Fruit fly (Drosophila melanogaster) whole organism, embryonic: Measurements from ENCODE around the gene CG43293.

Experiments
- ATbp ChIP-seq: fragments of 200-800 bp; sonication (Bioruptor generic); optimal IDR thresholded peaks from 2 replicates; lab custom pipeline; 2017; ENCODE audit warnings: missing biosample characterization, mild to moderate bottlenecking, missing genetic modification characterization, missing genetic modification reagents
- Adf1 ChIP-seq: fragments of 200-800 bp; sonication (Bioruptor generic); IDR thresholded peaks from 2 replicates; pipeline ENCODE4 v1.3.6; 2022; ENCODE audit warnings: missing biosample characterization, missing genetic modification characterization
- CG10147 ChIP-seq: fragments of 200-800 bp; sonication (Bioruptor generic); optimal IDR thresholded peaks from 2 replicates; lab custom pipeline; 2019; ENCODE audit warnings: missing biosample characterization, mild to moderate bottlenecking, missing genetic modification characterization, moderate library complexity
- CG11723 ChIP-seq: fragments of 200-800 bp; sonication (Bioruptor generic); optimal IDR thresholded peaks from 2 replicates; lab custom pipeline; 2017; ENCODE audit warnings: missing biosample characterization, mild to moderate bottlenecking, missing genetic modification characterization
- CG12104 ChIP-seq: fragments of 200-800 bp; sonication (Bioruptor generic); optimal IDR thresholded peaks from 3 replicates; lab custom pipeline; 2016; ENCODE audit warnings: missing biosample characterization, missing genetic modification characterization
- CG12299 ChIP-seq: fragments of 200-800 bp; sonication (Bioruptor generic); optimal IDR thresholded peaks from 2 replicates; lab custom pipeline; 2018; ENCODE audit warnings: missing biosample characterization, mild to moderate bottlenecking, missing genetic modification characterization
- CG12391 ChIP-seq: fragments of 200-800 bp; sonication (Bioruptor generic); optimal IDR thresholded peaks from 3 replicates; lab custom pipeline; 2018; ENCODE audit warnings: missing biosample characterization, mild to moderate bottlenecking, missing genetic modification characterization, moderate library complexity
- CG12942 ChIP-seq: fragments of 200-800 bp; sonication (Bioruptor generic); optimal IDR thresholded peaks from 3 replicates; lab custom pipeline; 2016; ENCODE audit warnings: missing biosample characterization, missing genetic modification characterization
- CG14441 ChIP-seq: fragments of 200-800 bp; sonication (Bioruptor generic); IDR thresholded peaks from 2 replicates; pipeline ENCODE4 v1.3.6; 2022; ENCODE audit warnings: missing biosample characterization, missing genetic modification characterization
- CG1602 ChIP-seq: fragments of 200-800 bp; sonication (Bioruptor generic); optimal IDR thresholded peaks from 3 replicates; lab custom pipeline; 2016; ENCODE audit warnings: missing biosample characterization, missing genetic modification characterization
- CG17568 ChIP-seq: fragments of 200-800 bp; sonication (Bioruptor generic); optimal IDR thresholded peaks from 2 replicates; lab custom pipeline; 2018; ENCODE audit warnings: missing biosample characterization, mild to moderate bottlenecking, missing genetic modification characterization, moderate library complexity
- CG18599 ChIP-seq: fragments of 200-800 bp; sonication (Bioruptor generic); optimal IDR thresholded peaks from 3 replicates; lab custom pipeline; 2017; ENCODE audit warnings: missing biosample characterization, missing genetic modification characterization, mild to moderate bottlenecking, moderate library complexity, missing genetic modification reagents
- CG2129 ChIP-seq: fragments of 200-800 bp; sonication (Bioruptor generic); IDR thresholded peaks from 2 replicates; pipeline ENCODE4 v1.3.6; 2022; ENCODE audit warnings: missing biosample characterization, missing genetic modification characterization; ENCODE audit not compliant: partially characterized antibody
- CG2875 ChIP-seq: fragments of 200-800 bp; sonication (Bioruptor generic); optimal IDR thresholded peaks from 2 replicates; lab custom pipeline; 2017; ENCODE audit warnings: missing biosample characterization, mild to moderate bottlenecking, missing genetic modification characterization, missing genetic modification reagents
- CG31388 ChIP-seq: fragments of 200-800 bp; sonication (Bioruptor generic); optimal IDR thresholded peaks from 2 replicates; lab custom pipeline; 2016; ENCODE audit warnings: missing biosample characterization, missing genetic modification characterization
- CG4707 ChIP-seq: fragments of 200-800 bp; sonication (Bioruptor generic); optimal IDR thresholded peaks from 2 replicates; lab custom pipeline; 2018; ENCODE audit warnings: missing biosample characterization, mild to moderate bottlenecking, missing genetic modification characterization, moderate library complexity
- CG4820 ChIP-seq: fragments of 200-800 bp; sonication (Bioruptor generic); optimal IDR thresholded peaks from 3 replicates; lab custom pipeline; 2016; ENCODE audit warnings: missing biosample characterization, missing genetic modification characterization
- CG5953 ChIP-seq: fragments of 200-800 bp; sonication (Bioruptor generic); IDR thresholded peaks from 2 replicates; pipeline ENCODE4 v1.3.6; 2022; ENCODE audit warnings: missing biosample characterization, missing genetic modification characterization
- CG6683 ChIP-seq: fragments of 200-800 bp; sonication (Bioruptor generic); optimal IDR thresholded peaks from 2 replicates; lab custom pipeline; 2017; ENCODE audit warnings: missing biosample characterization, mild to moderate bottlenecking, missing genetic modification characterization, missing genetic modification reagents
- CG6765 ChIP-seq: fragments of 200-800 bp; sonication (Bioruptor generic); optimal IDR thresholded peaks from 3 replicates; lab custom pipeline; 2017; ENCODE audit warnings: missing biosample characterization, mild to moderate bottlenecking, missing genetic modification characterization
- CG7987 ChIP-seq: fragments of 200-800 bp; sonication (Bioruptor generic); optimal IDR thresholded peaks from 2 replicates; lab custom pipeline; 2018; ENCODE audit warnings: missing biosample characterization, mild to moderate bottlenecking, missing genetic modification characterization, moderate library complexity
- CG8290 ChIP-seq, 3 experiments: fragments of 200-800 bp; sonication (Bioruptor generic); optimal IDR thresholded peaks; 2 replicates each; lab custom pipeline; 2016 to 2019; ENCODE audit warnings: missing biosample characterization in 3 of 3, missing genetic modification characterization in 3 of 3, mild to moderate bottlenecking in 2 of 3, moderate library complexity in 1 of 3
- CG8924 ChIP-seq: fragments of 200-800 bp; optimal IDR thresholded peaks from 3 replicates; lab custom pipeline; 2019; ENCODE audit warnings: missing biosample characterization, mild to moderate bottlenecking, missing genetic modification characterization, moderate library complexity
- CG9609 ChIP-seq: fragments of 200-800 bp; sonication (Bioruptor generic); optimal IDR thresholded peaks from 3 replicates; lab custom pipeline; 2016; ENCODE audit warnings: missing biosample characterization, missing genetic modification characterization
- CG9727 ChIP-seq: fragments of 200-800 bp; sonication (Bioruptor generic); optimal IDR thresholded peaks from 3 replicates; lab custom pipeline; 2017; ENCODE audit warnings: missing biosample characterization, mild to moderate bottlenecking, missing genetic modification characterization
- Deaf1 ChIP-seq: fragments of 200-800 bp; optimal IDR thresholded peaks from 3 replicates; lab custom pipeline; 2019; ENCODE audit warnings: missing biosample characterization, mild to moderate bottlenecking, missing genetic modification characterization, moderate library complexity
- Gsc ChIP-seq: fragments of 200-800 bp; sonication (Bioruptor generic); IDR thresholded peaks from 2 replicates; pipeline ENCODE4 v1.3.6; 2022; ENCODE audit warnings: missing biosample characterization, missing genetic modification characterization
- Lhr ChIP-seq: fragments of 200-800 bp; sonication (Bioruptor generic); optimal IDR thresholded peaks from 3 replicates; lab custom pipeline; 2017; ENCODE audit warnings: mild to moderate bottlenecking, missing biosample characterization, missing genetic modification reagents, missing genetic modification characterization
- Meics ChIP-seq: fragments of 200-800 bp; sonication (Bioruptor generic); optimal IDR thresholded peaks from 2 replicates; lab custom pipeline; 2017; ENCODE audit warnings: missing biosample characterization, mild to moderate bottlenecking, missing genetic modification characterization
- Neu2 ChIP-seq: fragments of 200-800 bp; sonication (Bioruptor generic); optimal IDR thresholded peaks from 3 replicates; lab custom pipeline; 2016; ENCODE audit warnings: missing biosample characterization, missing genetic modification characterization, borderline replicate concordance
- Pdp1 ChIP-seq, 2 experiments: fragments of 200-800 bp; sonication (Bioruptor generic); optimal IDR thresholded peaks; 3 replicates each; lab custom pipeline; 2016; ENCODE audit warnings: missing biosample characterization in 2 of 2, missing genetic modification characterization in 2 of 2, mild to moderate bottlenecking in 1 of 2, moderate library complexity in 1 of 2
- Stat92E ChIP-seq, 3 experiments: fragments of >200 bp in 2 of 3; fragments of 200-800 bp in 1 of 3; sonication (Bioruptor generic) in 1 of 3; optimal IDR thresholded peaks; 2 replicates each; lab custom pipeline; 2017 to 2019; ENCODE audit warnings: missing biosample characterization in 3 of 3, missing genetic modification characterization in 3 of 3, mild to moderate bottlenecking in 1 of 3, moderate library complexity in 1 of 3
- Usf ChIP-seq: fragments of 200-800 bp; sonication (Bioruptor generic); optimal IDR thresholded peaks from 2 replicates; lab custom pipeline; 2017; ENCODE audit warnings: missing genotype, missing biosample characterization, missing genetic modification characterization
- ase ChIP-seq: fragments of 200-800 bp; sonication (Bioruptor generic); IDR thresholded peaks from 3 replicates; pipeline ENCODE4 v1.3.6; 2022; ENCODE audit warnings: missing biosample characterization, missing genetic modification characterization
- cg ChIP-seq: fragments of 200-800 bp; sonication (Bioruptor generic); optimal IDR thresholded peaks from 3 replicates; lab custom pipeline; 2019; ENCODE audit warnings: missing biosample characterization, mild to moderate bottlenecking, missing genetic modification characterization, moderate library complexity
- chif ChIP-seq, 2 experiments: fragments of 200-800 bp; sonication (Bioruptor generic); optimal IDR thresholded peaks; 3 replicates each; lab custom pipeline; 2016; ENCODE audit warnings: missing biosample characterization in 2 of 2, missing genetic modification characterization in 2 of 2
- corto ChIP-seq: fragments of 200-800 bp; sonication (Bioruptor generic); optimal IDR thresholded peaks from 2 replicates; lab custom pipeline; 2016; ENCODE audit warnings: missing biosample characterization, mild to moderate bottlenecking, missing genetic modification characterization, moderate library complexity
- disco-r ChIP-seq: fragments of 200-800 bp; sonication (Bioruptor generic); optimal IDR thresholded peaks from 2 replicates; lab custom pipeline; 2016; ENCODE audit warnings: missing biosample characterization, missing genetic modification characterization
- fd102C ChIP-seq: fragments of 200-800 bp; sonication (Bioruptor generic); optimal IDR thresholded peaks from 2 replicates; lab custom pipeline; 2018; ENCODE audit warnings: missing biosample characterization, mild to moderate bottlenecking, missing genetic modification characterization, moderate library complexity
- fd96Cb ChIP-seq: fragments of 200-800 bp; sonication (Bioruptor generic); optimal IDR thresholded peaks from 2 replicates; lab custom pipeline; 2018; ENCODE audit warnings: missing biosample characterization, mild to moderate bottlenecking, missing genetic modification characterization, moderate library complexity
- insv ChIP-seq, 2 experiments: fragments of 200-800 bp; sonication (Bioruptor generic); optimal IDR thresholded peaks; 3 replicates each; lab custom pipeline; 2016 to 2018; ENCODE audit warnings: missing biosample characterization in 2 of 2, missing genetic modification characterization in 2 of 2
- ken ChIP-seq: fragments of 200-800 bp; sonication (Bioruptor generic); IDR thresholded peaks from 3 replicates; pipeline ENCODE4 v1.3.6; 2022; ENCODE audit warnings: missing biosample characterization, missing genetic modification characterization
- slp2 ChIP-seq: fragments of 200-800 bp; sonication (Bioruptor generic); optimal IDR thresholded peaks from 2 replicates; lab custom pipeline; 2016; ENCODE audit warnings: missing biosample characterization, missing genetic modification characterization
- sob ChIP-seq: fragments of 200-800 bp; sonication (Bioruptor generic); IDR thresholded peaks from 2 replicates; pipeline ENCODE4 v1.3.6; 2022; ENCODE audit warnings: missing biosample characterization, missing genetic modification characterization
- tap ChIP-seq: fragments of 200-800 bp; optimal IDR thresholded peaks from 3 replicates; lab custom pipeline; 2019; ENCODE audit warnings: missing biosample characterization, mild to moderate bottlenecking, missing genetic modification characterization, moderate library complexity
- tll ChIP-seq, 2 experiments: fragments of 200-800 bp in 1 of 2; fragments of >200 bp in 1 of 2; sonication (Bioruptor generic) in 1 of 2; optimal IDR thresholded peaks; 2 replicates each; lab custom pipeline; 2017 to 2019; ENCODE audit warnings: missing biosample characterization in 2 of 2, missing genetic modification characterization in 2 of 2, mild to moderate bottlenecking in 1 of 2, moderate library complexity in 1 of 2
- toy ChIP-seq: fragments of 200-800 bp; sonication (Bioruptor generic); IDR thresholded peaks from 2 replicates; pipeline ENCODE4 v1.3.6; 2022; ENCODE audit warnings: missing biosample characterization, missing genetic modification characterization

Gene CG43293

dm6 chr3L:6215976-6216786, 31.2 kb downstream of the CG43293 start (continued):
- no peak for TF ChIP-seq corto (GFP tag; lab: Kevin White, UChicago)
- TF ChIP-seq Stat92E (GFP tag; optimal IDR thresholded peaks at IDR 0.05; lab: Kevin White, UChicago) = peak in 1 of 3 experiments; percentile 54
- TF ChIP-seq CG7987 (GFP tag; lab: Kevin White, UChicago) = peak; percentile 81
- TF ChIP-seq CG2129 (GFP tag; lab: Robert Waterston, UW) = no peak
- no peak for TF ChIP-seq CG10147
- peak; percentile 22 for TF ChIP-seq Deaf1 (tag; lab: Kevin White, UChicago)
- TF ChIP-seq Adf1 = no peak
- no peak for TF ChIP-seq Gsc (GFP tag; lab: Robert Waterston, UW)
- 0 out of 3 replicates have a peak, but pooled peaks have one; percentile 20 for TF ChIP-seq ken (GFP tag; lab: Robert Waterston, UW)
- peak; percentile 25 for TF ChIP-seq CG12104 (GFP tag; lab: Kevin White, UChicago)
- TF ChIP-seq CG4707 (GFP tag; lab: Kevin White, UChicago) = peak; percentile 40
- no peak for TF ChIP-seq CG18599 (GFP tag; lab: Kevin White, UChicago)
- no peak for TF ChIP-seq disco-r
- TF ChIP-seq CG11723 (GFP tag; lab: Kevin White, UChicago) = no peak
- TF ChIP-seq CG6765 (GFP tag; lab: Kevin White, UChicago) = peak; percentile 53
- no peak for TF ChIP-seq CG6683
- peak; percentile 58 for TF ChIP-seq CG9727 (GFP tag; lab: Kevin White, UChicago)
- no peak for TF ChIP-seq Usf (GFP tag; lab: Kevin White, UChicago)
- TF ChIP-seq tll (GFP tag; optimal IDR thresholded peaks at IDR 0.05; lab: Kevin White, UChicago) = no peak
- TF ChIP-seq CG12942 (GFP tag; lab: Kevin White, UChicago) = no peak
- no peak for TF ChIP-seq sob (GFP tag; lab: Robert Waterston, UW)
- peak; percentile 43 for TF ChIP-seq cg
- no peak for TF ChIP-seq tap
- TF ChIP-seq Lhr (GFP tag; lab: Kevin White, UChicago) = no peak
- no peak for TF ChIP-seq CG14441 (GFP tag; lab: Robert Waterston, UW)
- peak; percentile 55 for TF ChIP-seq ATbp
- TF ChIP-seq CG2875 = peak; percentile 47
- TF ChIP-seq CG12299 (tag; lab: Kevin White, UChicago) = peak; percentile 65
- TF ChIP-seq CG17568 (GFP tag; lab: Kevin White, UChicago) = no peak
- peak; percentile 53 for TF ChIP-seq Meics
- no peak for TF ChIP-seq Pdp1 (GFP tag; optimal IDR thresholded peaks at IDR 0.05; lab: Kevin White, UChicago)
- peak in 1 of 2 experiments; percentile 23 for TF ChIP-seq chif (GFP tag; optimal IDR thresholded peaks at IDR 0.05; lab: Kevin White, UChicago)
- no peak for TF ChIP-seq CG31388
- no peak for TF ChIP-seq CG4820
- peak; percentile 14 for TF ChIP-seq CG12391
- TF ChIP-seq CG8924 = peak; percentile 65
- TF ChIP-seq CG5953 (GFP tag; lab: Robert Waterston, UW) = no peak
- no peak for TF ChIP-seq ase (GFP tag; lab: Robert Waterston, UW)
- TF ChIP-seq fd102C (GFP tag; lab: Kevin White, UChicago) = peak; percentile 60
- TF ChIP-seq fd96Cb (tag; lab: Kevin White, UChicago) = peak; percentile 17
- no peak for TF ChIP-seq Neu2 (GFP tag; lab: Kevin White, UChicago)
- TF ChIP-seq insv (GFP tag; optimal IDR thresholded peaks at IDR 0.05; lab: Kevin White, UChicago) = peak in 1 of 2 experiments; percentile 18
- no peak for TF ChIP-seq CG1602 (GFP tag; lab: Kevin White, UChicago)
- no peak for TF ChIP-seq CG9609 (GFP tag; lab: Kevin White, UChicago)
- TF ChIP-seq slp2 = no peak
- no peak for TF ChIP-seq toy
- TF ChIP-seq CG8290 (GFP tag; optimal IDR thresholded peaks at IDR 0.05; lab: Kevin White, UChicago) = no peak
- peak in 1 of 2 experiments; percentile 4 for TF ChIP-seq CG8290 (tag; optimal IDR thresholded peaks at IDR 0.05; lab: Kevin White, UChicago)
